Worm (Caenorhabditis elegans) whole organism, L4 larva: Measurements from ENCODE around the gene Y38H6C.8.
A peak's percentile ranks its signal among the peaks of the same experiment; 100 is the strongest.
"Not testable (repeated sequence)": the region's sequence is repeated elsewhere in the genome, so short reads cannot be mapped to it uniquely, and the experiment has no call there.

ENCODE experiments used
- F10B5.3 ChIP-seq: sonication (generic microtip); optimal IDR thresholded peaks from 2 replicates; lab custom pipeline; 2016; ENCODE audit warnings: mild to moderate bottlenecking, missing genetic modification characterization, missing compliant biosample characterization
- F44E2.7 ChIP-seq: fragments of 200-800 bp; sonication (Bioruptor generic); IDR thresholded peaks from 2 replicates; pipeline ENCODE4 v2.1.2; 2022; ENCODE audit warnings: missing genetic modification characterization, missing compliant biosample characterization
- Y75B8A.6 ChIP-seq: fragments of 200-800 bp; sonication (Bioruptor generic); IDR thresholded peaks from 2 replicates; pipeline ENCODE4 v1.3.6; 2022; ENCODE audit warnings: missing genetic modification reagents, missing genetic modification characterization, missing compliant biosample characterization
- aha-1 ChIP-seq: fragments of 150-350 bp; peaks from one replicate; lab custom pipeline; 2014; ENCODE audit warnings: missing biosample characterization, missing genetic modification characterization
- arid-1 ChIP-seq: fragments of 200-800 bp; sonication (Bioruptor generic); conservative IDR thresholded peaks from 2 replicates; pipeline ENCODE4 v1.3.6; 2022; ENCODE audit warnings: missing genetic modification reagents, missing genetic modification characterization, missing compliant biosample characterization
- ces-1 ChIP-seq: fragments of 150-350 bp; sonication (generic microtip); optimal IDR thresholded peaks from 4 replicates; lab custom pipeline; 2014; ENCODE audit warnings: missing biosample characterization, missing genetic modification reagents, missing genetic modification characterization
- cey-2 ChIP-seq: sonication (generic microtip); optimal IDR thresholded peaks from 3 replicates; lab custom pipeline; 2017; ENCODE audit warnings: missing genetic modification characterization, mild to moderate bottlenecking, missing compliant biosample characterization, antibody characterized with exemption, borderline replicate concordance; ENCODE audit not compliant: insufficient read depth
- daf-12 ChIP-seq: fragments of 150-350 bp; optimal IDR thresholded peaks from 2 replicates; lab custom pipeline; 2014; ENCODE audit warnings: missing biosample characterization, missing genetic modification reagents, missing genetic modification characterization
- dmd-8 ChIP-seq: fragments of 200-800 bp; sonication (Bioruptor generic); IDR thresholded peaks from 2 replicates; pipeline ENCODE4 v1.3.6; 2022; ENCODE audit warnings: missing genetic modification characterization, missing compliant biosample characterization
- dmd-9 ChIP-seq: fragments of 200-800 bp; sonication (Bioruptor generic); IDR thresholded peaks from 2 replicates; pipeline ENCODE4 v1.3.6; 2022; ENCODE audit warnings: missing genetic modification reagents, missing genetic modification characterization, missing compliant biosample characterization
- fos-1 ChIP-seq: fragments of 150-350 bp; optimal IDR thresholded peaks from 2 replicates; lab custom pipeline; 2014; ENCODE audit warnings: missing biosample characterization, missing genetic modification characterization
- hif-1 ChIP-seq, 2 experiments: sonication (generic microtip); optimal IDR thresholded peaks; 2 replicates each; lab custom pipeline; 2016 to 2017; ENCODE audit warnings: missing compliant biosample characterization in 2 of 2, missing genetic modification characterization in 2 of 2, missing genetic modification reagents in 2 of 2, missing genotype in 2 of 2, mild to moderate bottlenecking in 1 of 2
- hlh-30 ChIP-seq: sonication (generic microtip); optimal IDR thresholded peaks from 2 replicates; lab custom pipeline; 2017; ENCODE audit warnings: antibody characterized with exemption, mild to moderate bottlenecking, missing genetic modification characterization, missing compliant biosample characterization; ENCODE audit not compliant: insufficient read depth
- hmg-1.1 ChIP-seq: fragments of 200-800 bp; sonication (Bioruptor generic); IDR thresholded peaks from 2 replicates; pipeline ENCODE4 v1.3.6; 2022; ENCODE audit warnings: missing genetic modification reagents, missing genetic modification characterization, missing compliant biosample characterization
- lir-3 ChIP-seq: sonication (generic microtip); optimal IDR thresholded peaks from 2 replicates; lab custom pipeline; 2016; ENCODE audit warnings: mild to moderate bottlenecking, missing genetic modification characterization, missing compliant biosample characterization
- lsy-2 ChIP-seq, 2 experiments: fragments of 150-350 bp in 1 of 2; sonication (generic microtip) in 1 of 2; optimal IDR thresholded peaks; 2 replicates each; lab custom pipeline; 2014 to 2017; ENCODE audit warnings: missing biosample characterization in 2 of 2, missing genetic modification characterization in 2 of 2
- mdt-29 ChIP-seq: fragments of 200-800 bp; sonication (Bioruptor generic); IDR thresholded peaks from 2 replicates; pipeline ENCODE4 v1.3.6; 2022; ENCODE audit warnings: missing genetic modification reagents, missing genetic modification characterization, missing compliant biosample characterization
- mxl-2 ChIP-seq: fragments of 200-800 bp; sonication (Bioruptor generic); conservative IDR thresholded peaks from 2 replicates; pipeline ENCODE4 v1.3.6; 2022; ENCODE audit warnings: missing genetic modification reagents, missing genetic modification characterization, missing compliant biosample characterization
- nhr-11 ChIP-seq: fragments of 150-350 bp; optimal IDR thresholded peaks from 2 replicates; lab custom pipeline; 2014; ENCODE audit warnings: missing biosample characterization, missing genetic modification characterization
- pha-4 ChIP-seq, 2 experiments: fragments of 150-350 bp in 1 of 2; fragments of 200-800 bp in 1 of 2; sonication (Bioruptor generic) in 1 of 2; IDR thresholded peaks in 1 of 2; optimal IDR thresholded peaks in 1 of 2; 2 replicates each; pipeline versions ENCODE4 v1.3.6 to Lab custom; 2014 to 2022; ENCODE audit warnings: missing genetic modification characterization in 2 of 2, missing genetic modification reagents in 2 of 2, missing biosample characterization in 1 of 2, missing compliant biosample characterization in 1 of 2
- tag-97 ChIP-seq: fragments of 200-800 bp; sonication (Bioruptor generic); IDR thresholded peaks from 2 replicates; pipeline ENCODE4 v1.3.6; 2022; ENCODE audit warnings: missing genetic modification characterization, missing compliant biosample characterization
- unc-130 ChIP-seq: sonication (generic microtip); optimal IDR thresholded peaks from 2 replicates; lab custom pipeline; 2016; ENCODE audit warnings: missing genetic modification reagents, missing genetic modification characterization, missing compliant biosample characterization
- zfp-2 ChIP-seq: sonication (generic microtip); optimal IDR thresholded peaks from 2 replicates; lab custom pipeline; 2016; ENCODE audit warnings: mild to moderate bottlenecking, missing genetic modification characterization, missing compliant biosample characterization
- zip-2 ChIP-seq: fragments of 150-350 bp; optimal IDR thresholded peaks from 2 replicates; lab custom pipeline; 2014; ENCODE audit warnings: missing biosample characterization, missing genetic modification characterization
- ztf-11 ChIP-seq: fragments of 150-350 bp; optimal IDR thresholded peaks from 2 replicates; lab custom pipeline; 2014; ENCODE audit warnings: missing biosample characterization, missing genetic modification characterization

The Y38H6C.8 gene

DNA sequence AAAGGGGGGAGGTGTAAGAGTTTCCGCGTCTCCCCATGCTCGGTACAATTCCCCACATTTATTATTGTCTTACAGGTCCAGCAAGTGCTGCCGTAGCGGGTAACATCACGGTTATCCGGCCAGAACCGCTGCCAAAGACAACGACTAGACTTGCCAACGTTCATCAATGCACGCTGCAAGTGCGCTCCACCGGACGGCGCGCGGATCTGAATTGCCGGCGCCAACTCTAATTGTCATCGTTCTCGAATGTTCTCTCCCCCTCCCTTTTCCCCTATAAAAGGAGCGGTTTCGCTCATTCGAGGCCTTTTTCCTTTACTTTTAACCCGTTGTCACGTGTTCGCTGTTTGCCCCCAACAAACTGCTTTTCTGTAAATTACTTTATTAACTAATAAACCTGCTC lies at the start of gene Y38H6C.8:
TSS of gene Y38H6C.8 (plus strand) at position 301 of the 400 bp plus-strand sequence.
- TF ChIP-seq lsy-2 (tag; optimal IDR thresholded peaks at IDR 0.05; lab: Kevin White, UChicago); tag-97 (GFP tag; lab: Robert Waterston, UW); hif-1 (tag; optimal IDR thresholded peaks at IDR 0.05; lab: Kevin White, UChicago): not testable (repeated sequence)

DNA sequence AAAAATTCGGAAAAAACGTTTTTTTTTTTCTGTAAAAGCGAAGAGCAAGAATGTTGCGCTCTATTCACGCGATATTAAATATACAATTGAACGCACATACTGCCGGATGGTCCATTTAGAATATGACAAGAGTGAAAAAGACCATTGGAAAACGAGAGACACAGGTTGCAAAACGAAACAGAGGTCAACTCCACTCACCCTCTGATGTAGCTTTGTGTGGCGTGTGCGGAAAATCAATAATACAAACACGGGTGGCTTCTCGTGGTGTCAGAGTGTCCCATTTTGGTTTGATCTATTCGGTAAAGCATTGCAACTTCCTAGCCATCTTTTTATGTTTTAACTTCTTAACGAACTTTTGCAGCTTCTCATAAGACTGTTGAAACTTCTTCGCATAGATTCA lies 49.0 kb upstream of the Y38H6C.8 start:
- TF ChIP-seq hlh-30 (tag; lab: Kevin White, UChicago): peak; percentile 49
- TF ChIP-seq nhr-11: no peak
- TF ChIP-seq, all 104 proteins: peak for 1

DNA sequence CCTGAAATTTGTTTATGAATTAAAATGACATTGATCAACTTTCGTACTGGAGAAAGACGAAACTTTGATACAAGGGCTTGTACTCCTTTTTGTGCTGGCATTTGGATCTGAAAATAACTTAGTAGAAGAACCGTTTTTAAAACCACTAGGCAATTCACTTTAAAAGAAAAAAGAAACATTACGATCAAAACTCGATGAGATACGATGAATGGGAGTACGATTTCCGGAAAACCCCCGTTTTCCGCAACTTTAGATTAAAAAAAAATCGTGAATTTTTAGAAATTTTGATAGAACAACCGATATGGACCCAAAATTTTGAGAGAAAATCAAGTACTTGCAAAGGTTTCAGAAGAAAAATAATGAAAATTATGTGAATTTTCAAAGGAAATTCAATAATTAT lies 43.4 kb upstream of the Y38H6C.8 start, which contains the start of gene B0250.8:
TSS of gene B0250.8 (minus strand) at position 101 of the 400 bp plus-strand sequence.
- TF ChIP-seq dmd-8 (GFP tag; lab: Robert Waterston, UW): no peak
- TF ChIP-seq nhr-11: no peak
- TF ChIP-seq mxl-2 (GFP tag; lab: Robert Waterston, UW): no peak
- TF ChIP-seq, all 104 proteins: peak for 0

DNA sequence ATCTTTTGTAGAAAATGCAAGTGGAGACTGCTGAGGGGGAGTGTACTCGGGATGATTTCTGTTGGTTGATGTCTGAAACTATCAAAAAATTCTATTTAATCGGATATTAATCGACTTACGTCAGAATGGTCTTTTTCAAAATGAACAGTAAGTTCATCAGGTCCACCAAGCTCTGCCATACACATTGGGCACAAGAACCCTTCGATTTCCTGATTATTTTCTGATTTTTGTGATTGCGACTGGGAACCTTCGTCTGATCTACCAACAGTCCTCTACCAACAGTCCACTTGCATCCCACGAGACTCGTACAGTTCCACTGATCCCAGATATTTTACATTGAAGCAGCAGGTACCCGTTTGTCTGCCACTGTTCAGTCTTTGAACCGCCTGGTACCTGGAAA lies 38.7 kb upstream of the Y38H6C.8 start:
- 0 out of 2 replicates have a peak, but pooled peaks have one; percentile 43 for TF ChIP-seq F44E2.7 (GFP tag; lab: Robert Waterston, UW)
- peak; percentile 92 for TF ChIP-seq aha-1 (tag; lab: Kevin White, UChicago)
- TF ChIP-seq hmg-1.1 (GFP tag; lab: Robert Waterston, UW): no peak

DNA sequence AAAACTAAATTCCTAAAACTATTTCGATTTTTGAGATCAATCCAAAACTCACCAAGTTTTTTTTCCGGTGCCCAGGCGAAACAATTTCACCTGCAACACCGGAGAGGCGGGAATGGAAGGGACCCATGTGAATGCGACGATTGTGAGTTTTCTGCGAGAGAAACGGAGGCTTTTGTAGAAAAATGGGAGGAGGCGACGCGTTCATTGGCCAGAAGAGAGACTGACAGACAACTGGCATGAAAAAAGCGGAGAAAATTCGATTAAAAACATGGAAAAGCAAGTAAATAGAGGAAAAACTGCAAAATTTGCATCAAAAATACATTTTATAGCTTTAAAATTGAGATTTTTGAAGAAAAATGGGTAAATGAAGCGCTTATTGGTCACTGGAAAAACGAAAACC lies 37.9 kb upstream of the Y38H6C.8 start, which contains the start of gene B0250.7:
TSS of gene B0250.7 (minus strand) at position 232 of the 400 bp plus-strand sequence.
- no peak for TF ChIP-seq zfp-2 (tag; lab: Kevin White, UChicago)
- no peak for TF ChIP-seq pha-4 (GFP tag; IDR thresholded peaks at IDR 0.05; lab: Robert Waterston, UW)
- TF ChIP-seq pha-4 (tag; optimal IDR thresholded peaks at IDR 0.05; lab: Kevin White, UChicago): no peak
- TF ChIP-seq ces-1 (GFP tag; lab: Kevin White, UChicago): no peak
- TF ChIP-seq fos-1: no peak
- TF ChIP-seq hmg-1.1 (GFP tag; lab: Robert Waterston, UW): no peak
- no peak for TF ChIP-seq daf-12 (tag; lab: Kevin White, UChicago)
- TF ChIP-seq ztf-11 (tag; lab: Kevin White, UChicago): no peak
- no peak for TF ChIP-seq F10B5.3 (tag; lab: Kevin White, UChicago)
- TF ChIP-seq mdt-29 (GFP tag; lab: Robert Waterston, UW): no peak
- TF ChIP-seq zip-2: no peak
- TF ChIP-seq lir-3: no peak
- TF ChIP-seq unc-130 (GFP tag; lab: Kevin White, UChicago): no peak
- no peak for TF ChIP-seq arid-1 (GFP tag; lab: Robert Waterston, UW)
- no peak for TF ChIP-seq Y75B8A.6

DNA sequence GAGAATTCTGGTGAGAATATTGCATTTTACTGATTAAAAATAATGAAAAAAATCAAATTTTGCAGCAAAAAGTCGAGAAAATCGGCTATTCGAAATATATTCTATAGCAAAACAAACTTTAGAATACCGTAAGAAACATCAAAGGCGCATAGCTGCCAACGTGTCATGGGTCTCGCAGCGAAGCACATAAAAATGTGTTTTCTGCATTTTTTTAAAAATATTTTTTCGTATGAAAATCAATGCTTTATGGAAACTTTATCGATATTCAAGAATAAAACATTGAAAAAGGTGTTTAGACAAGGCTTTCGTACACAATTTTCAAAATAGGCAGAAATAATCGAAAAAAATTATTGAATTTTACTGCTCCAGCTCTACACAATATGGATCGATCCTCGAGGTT lies 37.2 kb upstream of the Y38H6C.8 start:
- TF ChIP-seq dmd-9 (GFP tag; lab: Robert Waterston, UW): no peak
- TF ChIP-seq lir-3: no peak
- TF ChIP-seq unc-130 (GFP tag; lab: Kevin White, UChicago): peak; percentile 15

DNA sequence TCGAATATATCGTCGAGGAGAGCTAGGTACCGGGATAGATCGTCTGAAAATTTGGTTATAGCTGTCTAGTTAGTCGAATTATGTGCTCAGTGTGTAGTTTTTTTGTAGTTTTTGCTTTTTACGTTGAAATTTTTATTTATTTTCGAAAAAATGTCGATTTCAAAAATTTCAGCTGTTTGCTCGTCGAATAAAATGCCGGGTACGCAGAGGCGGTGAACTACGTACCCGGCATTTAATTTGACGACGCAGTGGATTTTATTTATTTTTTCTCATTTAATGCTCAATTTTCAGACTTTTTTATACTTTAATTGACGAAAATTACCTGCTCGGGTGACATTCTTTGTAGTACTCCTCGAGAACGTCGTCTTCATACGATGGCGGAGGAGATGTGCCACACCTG lies 36.8 kb upstream of the Y38H6C.8 start:
- TF ChIP-seq cey-2 (no peak), lsy-2 (tag; optimal IDR thresholded peaks at IDR 0.05; lab: Kevin White, UChicago) (peak in 1 of 2 experiments; percentile 50)
